Worm (Caenorhabditis elegans) whole organism, early embryonic: ENCODE data around the gene Y49A3A.3.

Experiments
- B0310.2 ChIP-seq: sonication (generic microtip); optimal IDR thresholded peaks from 2 replicates; lab custom pipeline; 2016; ENCODE audit warnings: mild to moderate bottlenecking, missing genetic modification characterization, missing compliant biosample characterization
- F13C5.2 ChIP-seq: sonication (generic microtip); optimal IDR thresholded peaks from 2 replicates; lab custom pipeline; 2017; ENCODE audit warnings: mild to moderate bottlenecking, missing genetic modification characterization, inconsistent platforms, missing compliant biosample characterization
- aly-1 ChIP-seq: sonication (generic microtip); optimal IDR thresholded peaks from 2 replicates; lab custom pipeline; 2016; ENCODE audit warnings: missing genetic modification characterization, missing compliant biosample characterization
- ama-1 ChIP-seq: fragments of 150-350 bp; optimal IDR thresholded peaks from 2 replicates; lab custom pipeline; 2014
- ceh-13 ChIP-seq: fragments of 200-800 bp; sonication (Bioruptor generic); optimal IDR thresholded peaks from 2 replicates; lab custom pipeline; 2018; ENCODE audit warnings: mild to moderate bottlenecking, missing genetic modification characterization, missing compliant biosample characterization
- ceh-36 ChIP-seq: sonication (generic microtip); optimal IDR thresholded peaks from 2 replicates; lab custom pipeline; 2016; ENCODE audit warnings: missing genetic modification characterization, inconsistent platforms, missing compliant biosample characterization
- ets-7 ChIP-seq: sonication (generic microtip); optimal IDR thresholded peaks from 2 replicates; lab custom pipeline; 2016; ENCODE audit warnings: missing genotype, missing genetic modification characterization, missing compliant biosample characterization
- flt-1 ChIP-seq: fragments of 200-800 bp; sonication (Bioruptor generic); IDR thresholded peaks from 2 replicates; pipeline ENCODE4 v1.3.6; 2022; ENCODE audit warnings: missing genetic modification characterization, missing compliant biosample characterization
- hmbx-1 ChIP-seq: sonication (generic microtip); optimal IDR thresholded peaks from 2 replicates; lab custom pipeline; 2016; ENCODE audit warnings: mild to moderate bottlenecking, missing genetic modification characterization, missing compliant biosample characterization
- hmg-4 ChIP-seq: fragments of 200-800 bp; sonication (Bioruptor generic); optimal IDR thresholded peaks from 2 replicates; lab custom pipeline; 2018; ENCODE audit warnings: mild to moderate bottlenecking, missing genetic modification characterization, missing compliant biosample characterization
- hnd-1 ChIP-seq: sonication (generic microtip); optimal IDR thresholded peaks from 2 replicates; lab custom pipeline; 2016; ENCODE audit warnings: missing genetic modification characterization, missing compliant biosample characterization
- pes-1 ChIP-seq: fragments of 200-800 bp; sonication (Bioruptor generic); IDR thresholded peaks from 2 replicates; pipeline ENCODE4 v1.3.6; 2022; ENCODE audit warnings: missing genetic modification reagents, missing genetic modification characterization, missing compliant biosample characterization
- scrt-1 ChIP-seq: fragments of 200-800 bp; sonication (Bioruptor generic); IDR thresholded peaks from 2 replicates; pipeline ENCODE4 v1.3.6; 2022; ENCODE audit warnings: missing genetic modification characterization, missing compliant biosample characterization
- sea-1 ChIP-seq: fragments of 200-800 bp; sonication (Bioruptor generic); conservative IDR thresholded peaks from 2 replicates; pipeline ENCODE4 v1.3.6; 2022; ENCODE audit warnings: missing genetic modification characterization, missing compliant biosample characterization
- tbx-11 ChIP-seq: fragments of 200-800 bp; sonication (Bioruptor generic); IDR thresholded peaks from 2 replicates; pipeline ENCODE4 v1.3.6; 2022; ENCODE audit warnings: missing genetic modification characterization, missing compliant biosample characterization
- tbx-37 ChIP-seq: fragments of 200-800 bp; sonication (Bioruptor generic); conservative IDR thresholded peaks from 2 replicates; pipeline ENCODE4 v1.3.6; 2022; ENCODE audit warnings: missing genetic modification reagents, missing genetic modification characterization, missing compliant biosample characterization
- tra-4 ChIP-seq: sonication (generic microtip); optimal IDR thresholded peaks from 2 replicates; lab custom pipeline; 2017; ENCODE audit warnings: missing genetic modification characterization, missing compliant biosample characterization

Y49A3A.3 gene

ce11 chrV:14380242-14380641 is 26.0 kb downstream of the Y49A3A.3 start:
- no peak for TF ChIP-seq F13C5.2 (tag; lab: Kevin White, UChicago)
- no peak for TF ChIP-seq tbx-11 (GFP tag; lab: Robert Waterston, UW)
- TF ChIP-seq hmbx-1 (tag; lab: Kevin White, UChicago) = no peak
- TF ChIP-seq B0310.2 = no peak
- no peak for TF ChIP-seq ets-7 (tag; lab: Kevin White, UChicago)
- TF ChIP-seq tbx-37 (GFP tag; lab: Robert Waterston, UW) = no peak
- TF ChIP-seq flt-1 (GFP tag; lab: Robert Waterston, UW) = no peak
- TF ChIP-seq pes-1 = no peak
- no peak for TF ChIP-seq tra-4 (tag; lab: Kevin White, UChicago)
- no peak for TF ChIP-seq hnd-1 (tag; lab: Kevin White, UChicago)
- TF ChIP-seq ceh-36 (tag; lab: Kevin White, UChicago) = no peak
- TF ChIP-seq hmg-4 (GFP tag; lab: Kevin White, UChicago) = no peak

- TF ChIP-seq hmg-4 (GFP tag; lab: Kevin White, UChicago) = no peak
- no peak for TF ChIP-seq ceh-13 (GFP tag; lab: Kevin White, UChicago)
These were observed 37.6 kb downstream of the Y49A3A.3 start, which contains the start of gene C15H11.10 for ce11 chrV:14391830-14392229. Gene C15H11.10, plus strand, starts transcription at chrV:14392130.

ce11 chrV:14393504-14393903 is 39.3 kb downstream of the Y49A3A.3 start, which contains the start of gene C15H11.1:
Gene C15H11.1, plus strand, starts transcription at chrV:14393804.
- TF ChIP-seq pes-1 (no peak), tbx-37 (GFP tag; lab: Robert Waterston, UW) (no peak), flt-1 (GFP tag; lab: Robert Waterston, UW) (no peak), aly-1 (tag; lab: Kevin White, UChicago) (no peak), B0310.2 (no peak), hmg-4 (GFP tag; lab: Kevin White, UChicago) (no peak), hnd-1 (tag; lab: Kevin White, UChicago) (no peak), ama-1 (lab: Kevin White, UChicago) (no peak), ets-7 (tag; lab: Kevin White, UChicago) (no peak), sea-1 (GFP tag; lab: Robert Waterston, UW) (no peak), scrt-1 (GFP tag; lab: Robert Waterston, UW) (no peak), tra-4 (tag; lab: Kevin White, UChicago) (no peak), tbx-11 (GFP tag; lab: Robert Waterston, UW) (no peak), hmbx-1 (tag; lab: Kevin White, UChicago) (no peak), ceh-36 (tag; lab: Kevin White, UChicago) (no peak), F13C5.2 (tag; lab: Kevin White, UChicago) (no peak), ceh-13 (GFP tag; lab: Kevin White, UChicago) (no peak)

ce11 chrV:14394743-14395142 is 40.5 kb downstream of the Y49A3A.3 start, which contains the start of gene C15H11.13:
Gene C15H11.13, plus strand, starts transcription at chrV:14395043.
- TF ChIP-seq ama-1 (lab: Kevin White, UChicago) (no peak), tbx-11 (GFP tag; lab: Robert Waterston, UW) (no peak), tbx-37 (GFP tag; lab: Robert Waterston, UW) (no peak), hnd-1 (tag; lab: Kevin White, UChicago) (no peak), ets-7 (tag; lab: Kevin White, UChicago) (no peak), hmbx-1 (tag; lab: Kevin White, UChicago) (no peak), ceh-13 (GFP tag; lab: Kevin White, UChicago) (no peak), F13C5.2 (tag; lab: Kevin White, UChicago) (no peak), sea-1 (GFP tag; lab: Robert Waterston, UW) (no peak), B0310.2 (no peak), aly-1 (tag; lab: Kevin White, UChicago) (no peak), hmg-4 (GFP tag; lab: Kevin White, UChicago) (no peak), pes-1 (no peak)

- TF ChIP-seq tbx-11 (GFP tag; lab: Robert Waterston, UW) (no peak), ceh-36 (tag; lab: Kevin White, UChicago) (no peak), flt-1 (GFP tag; lab: Robert Waterston, UW) (no peak), pes-1 (no peak), hmbx-1 (tag; lab: Kevin White, UChicago) (no peak), tra-4 (tag; lab: Kevin White, UChicago) (no peak), aly-1 (tag; lab: Kevin White, UChicago) (no peak), scrt-1 (GFP tag; lab: Robert Waterston, UW) (no peak), ceh-13 (GFP tag; lab: Kevin White, UChicago) (no peak)
These were observed 42.0 kb downstream of the Y49A3A.3 start for ce11 chrV:14396123-14396669.
